Worm (Caenorhabditis elegans): ENCODE measurements around the gene sid-3.

The sid-3 gene

DNA sequence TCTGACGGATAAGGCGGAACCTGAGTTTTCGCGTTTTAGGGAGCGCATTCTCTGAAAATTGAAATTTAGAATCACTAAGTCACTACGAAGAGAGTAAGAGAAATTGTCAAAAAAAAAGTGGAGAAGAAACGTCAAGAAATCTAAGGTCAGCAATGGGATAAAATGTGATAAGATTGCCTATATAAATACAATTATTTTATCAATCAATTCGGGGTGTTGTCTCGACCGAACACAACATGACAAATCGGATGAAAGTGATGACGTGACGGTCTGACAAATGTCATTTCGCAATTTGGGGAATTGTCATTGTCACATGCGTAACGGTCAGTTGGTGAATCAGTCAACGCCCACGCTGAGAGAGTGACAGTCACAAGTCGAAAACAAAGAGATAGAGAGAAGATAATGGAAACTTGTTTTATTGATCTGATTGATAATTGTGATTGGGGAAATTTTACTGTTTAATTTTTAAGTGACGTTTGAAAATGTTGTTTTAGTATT is 48.1 kb upstream of the sid-3 start, which contains the start of gene cnp-3 (continued):
- TF ChIP-seq hmg-1.1 (GFP tag; IDR thresholded peaks at IDR 0.05) (no peak), daf-8 (GFP tag; IDR thresholded peaks at IDR 0.05) (no peak), unc-39 (tag; optimal IDR thresholded peaks at IDR 0.05) (no peak), nhr-102 (tag; optimal IDR thresholded peaks at IDR 0.05) (peak; percentile 11), ceh-44 (GFP tag; IDR thresholded peaks at IDR 0.05) (no peak), rbr-2 (tag; optimal IDR thresholded peaks at IDR 0.05) (no peak), sdz-12 (GFP tag; optimal IDR thresholded peaks at IDR 0.05) (no peak), lsy-2 (tag; optimal IDR thresholded peaks at IDR 0.05) (peak in 1 of 2 experiments; percentile 40), ama-1 (optimal IDR thresholded peaks at IDR 0.05) (no peak), fos-1 (tag; optimal IDR thresholded peaks at IDR 0.05) (no peak), hlh-11 (tag; optimal IDR thresholded peaks at IDR 0.05) (peak; percentile 81), T26A8.4 (GFP tag; IDR thresholded peaks at IDR 0.05) (no peak), ceh-20 (GFP tag; IDR thresholded peaks at IDR 0.05) (no peak), tra-1 (GFP tag; IDR thresholded peaks at IDR 0.05) (no peak), nhr-48 (tag; optimal IDR thresholded peaks at IDR 0.05) (peak; percentile 5), ctbp-1 (GFP tag; IDR thresholded peaks at IDR 0.05) (no peak), lin-39 (tag; optimal IDR thresholded peaks at IDR 0.05) (no peak), dmd-8 (GFP tag; IDR thresholded peaks at IDR 0.05) (no peak), mdl-1 (tag; optimal IDR thresholded peaks at IDR 0.05) (peak in 1 of 2 experiments; percentile 23), Y48G9A.11 (GFP tag; IDR thresholded peaks at IDR 0.05) (no peak), ztf-7 (tag; optimal IDR thresholded peaks at IDR 0.05) (no peak), spr-3 (GFP tag; optimal IDR thresholded peaks at IDR 0.05) (no peak), nhr-76 (tag; optimal IDR thresholded peaks at IDR 0.05) (no peak), spr-1 (tag; optimal IDR thresholded peaks at IDR 0.05) (no peak), aha-1 (tag) (peak; percentile 31), ceh-62 (tag; optimal IDR thresholded peaks at IDR 0.05) (no peak), dmd-6 (GFP tag; IDR thresholded peaks at IDR 0.05) (peak; percentile 45), F49E8.2 (tag; optimal IDR thresholded peaks at IDR 0.05; ENCODE audit: borderline replicate concordance) (no peak), jun-1 (tag; optimal IDR thresholded peaks at IDR 0.05) (no peak), fkh-10 (GFP tag; optimal IDR thresholded peaks at IDR 0.05) (no peak), nhr-111 (GFP tag; optimal IDR thresholded peaks at IDR 0.05) (no peak), madf-5 (GFP tag; IDR thresholded peaks at IDR 0.05) (no peak), duxl-1 (tag; optimal IDR thresholded peaks at IDR 0.05; ENCODE audit: poor library complexity) (no peak), skn-1 (tag; optimal IDR thresholded peaks at IDR 0.05) (no peak), nhr-6 (tag; optimal IDR thresholded peaks at IDR 0.05) (peak; percentile 16)

DNA sequence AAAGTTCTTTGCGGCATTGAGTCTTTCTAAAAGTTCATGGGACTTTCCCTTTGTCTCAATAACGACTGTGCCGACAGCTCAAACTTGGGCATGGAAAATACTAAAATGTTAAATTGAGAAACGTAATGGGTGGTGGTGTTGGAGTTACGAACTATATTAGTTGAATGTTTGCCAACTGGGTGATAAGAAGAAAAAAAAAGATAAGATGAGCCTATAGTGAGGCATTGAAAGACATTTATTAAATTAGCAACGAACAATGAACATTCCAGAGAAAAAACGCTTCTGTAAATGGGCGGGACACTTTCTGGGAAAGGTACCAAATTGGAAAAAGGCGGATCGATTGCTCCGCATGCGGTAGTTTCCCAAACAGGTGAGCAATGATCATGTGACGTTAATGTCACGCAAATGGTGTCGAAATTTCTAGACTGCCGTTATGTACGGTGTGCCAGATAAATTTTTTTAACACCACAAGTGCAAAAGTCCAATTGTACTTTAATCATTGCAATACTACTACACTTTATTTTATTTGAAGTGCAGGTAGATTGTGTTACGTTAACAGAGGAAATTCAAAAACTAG is 46.9 kb upstream of the sid-3 start:
- TF ChIP-seq daf-16 (GFP tag; optimal IDR thresholded peaks at IDR 0.05) (no peak), daf-16 (tag; optimal IDR thresholded peaks at IDR 0.05) (peak; percentile 33), pqm-1 (tag; optimal IDR thresholded peaks at IDR 0.05) (peak; percentile 60), hlh-30 (tag; optimal IDR thresholded peaks at IDR 0.05; ENCODE audit: insufficient read depth) (peak; percentile 71), mdt-29 (GFP tag; IDR thresholded peaks at IDR 0.05) (peak; percentile 82), fos-1 (tag; optimal IDR thresholded peaks at IDR 0.05) (no peak), duxl-1 (tag; optimal IDR thresholded peaks at IDR 0.05; ENCODE audit: poor library complexity) (peak; percentile 9), nhr-102 (tag; optimal IDR thresholded peaks at IDR 0.05) (peak; percentile 25), dmd-6 (GFP tag; IDR thresholded peaks at IDR 0.05) (peak; percentile 61), pha-4 (GFP tag; IDR thresholded peaks at IDR 0.05) (0 out of 2 replicates have a peak, but pooled peaks have one; percentile 21), pha-4 (tag; optimal IDR thresholded peaks at IDR 0.05) (no peak), tra-1 (GFP tag; IDR thresholded peaks at IDR 0.05) (0 out of 2 replicates have a peak, but pooled peaks have one; percentile 29), ces-1 (GFP tag; optimal IDR thresholded peaks at IDR 0.05) (no peak), nhr-48 (tag; optimal IDR thresholded peaks at IDR 0.05) (peak; percentile 38), hlh-11 (tag; optimal IDR thresholded peaks at IDR 0.05) (peak; percentile 80), aha-1 (tag) (peak; percentile 93), ceh-32 (tag; optimal IDR thresholded peaks at IDR 0.05; ENCODE audit: poor library complexity) (no peak), nhr-76 (tag; optimal IDR thresholded peaks at IDR 0.05) (no peak), nhr-28 (tag; optimal IDR thresholded peaks at IDR 0.05) (peak; percentile 12), dve-1 (tag; optimal IDR thresholded peaks at IDR 0.05; ENCODE audit: insufficient read depth) (peak; percentile 73)
